Worm (Caenorhabditis elegans): ENCODE data around the gene gpa-3.

ce11 chrV:9336462-9336861 lies 23.1 kb downstream of the gpa-3 start, which contains the start of gene coq-6:
- TF ChIP-seq nhr-23 (tag; optimal IDR thresholded peaks at IDR 0.05) = no peak
- TF ChIP-seq ztf-11 (tag; optimal IDR thresholded peaks at IDR 0.05) = no peak
- no peak for TF ChIP-seq nhr-12 (tag; optimal IDR thresholded peaks at IDR 0.05)
- TF ChIP-seq unc-62 (GFP tag; optimal IDR thresholded peaks at IDR 0.05) = no peak
- TF ChIP-seq mdl-1 (tag; optimal IDR thresholded peaks at IDR 0.05) = no peak
- TF ChIP-seq zag-1 (tag; optimal IDR thresholded peaks at IDR 0.05) = no peak

All from whole organism, L2 larva.